Fruit fly (Drosophila melanogaster) whole organism, prepupa: Measurements from ENCODE around the gene CG10063.

ENCODE experiments used
- Blimp-1 ChIP-seq: fragments of 200-800 bp; sonication (Bioruptor generic); optimal IDR thresholded peaks from 3 replicates; lab custom pipeline; 2017; ENCODE audit warnings: missing biosample characterization, missing genetic modification characterization, mild to moderate bottlenecking, moderate library complexity, missing genetic modification reagents
- CG10669 ChIP-seq: fragments of 200-800 bp; sonication (Bioruptor generic); optimal IDR thresholded peaks from 3 replicates; lab custom pipeline; 2018; ENCODE audit warnings: missing biosample characterization, mild to moderate bottlenecking, missing genetic modification characterization, moderate library complexity
- CG11294 ChIP-seq: fragments of 200-800 bp; sonication (Bioruptor generic); IDR thresholded peaks from 2 replicates; pipeline ENCODE4 v1.3.6; 2022; ENCODE audit warnings: missing biosample characterization, missing genetic modification characterization
- CG1621 ChIP-seq: fragments of 200-800 bp; sonication (Bioruptor generic); optimal IDR thresholded peaks from 3 replicates; lab custom pipeline; 2018; ENCODE audit warnings: missing biosample characterization, mild to moderate bottlenecking, missing genetic modification characterization
- CG3032 ChIP-seq: fragments of 200-800 bp; optimal IDR thresholded peaks from 2 replicates; lab custom pipeline; 2019; ENCODE audit warnings: missing biosample characterization, mild to moderate bottlenecking, missing genetic modification characterization, moderate library complexity
- CG32006 ChIP-seq: fragments of 200-800 bp; sonication (Bioruptor generic); optimal IDR thresholded peaks from 3 replicates; lab custom pipeline; 2017; ENCODE audit warnings: missing biosample characterization, mild to moderate bottlenecking, missing genetic modification characterization
- CG34406 ChIP-seq: fragments of 200-800 bp; sonication (Bioruptor generic); optimal IDR thresholded peaks from 3 replicates; lab custom pipeline; 2016; ENCODE audit warnings: missing biosample characterization, missing genetic modification characterization
- CG3919 ChIP-seq: fragments of 200-800 bp; sonication (Bioruptor generic); optimal IDR thresholded peaks from 3 replicates; lab custom pipeline; 2016; ENCODE audit warnings: missing biosample characterization, missing genetic modification characterization
- CG4318 ChIP-seq: fragments of 200-800 bp; sonication (Bioruptor generic); optimal IDR thresholded peaks from 3 replicates; lab custom pipeline; 2017; ENCODE audit warnings: missing biosample characterization, mild to moderate bottlenecking, missing genetic modification characterization
- CG6854 ChIP-seq: fragments of 200-800 bp; sonication (Bioruptor generic); optimal IDR thresholded peaks from 2 replicates; lab custom pipeline; 2017; ENCODE audit warnings: missing biosample characterization, mild to moderate bottlenecking, missing genetic modification characterization
- CG8119 ChIP-seq: fragments of 200-800 bp; sonication (Bioruptor generic); IDR thresholded peaks from 3 replicates; pipeline ENCODE4 v1.3.6; 2022; ENCODE audit warnings: missing biosample characterization, missing genetic modification characterization
- CG8632 ChIP-seq: fragments of 200-800 bp; sonication (Bioruptor generic); optimal IDR thresholded peaks from 3 replicates; lab custom pipeline; 2016; ENCODE audit warnings: missing biosample characterization, missing genetic modification characterization
- CG9139 ChIP-seq: fragments of 200-800 bp; sonication (Bioruptor generic); optimal IDR thresholded peaks from 3 replicates; lab custom pipeline; 2017; ENCODE audit warnings: missing biosample characterization, mild to moderate bottlenecking, missing genetic modification characterization
- Eip75B ChIP-seq: fragments of 200-800 bp; sonication (Bioruptor generic); optimal IDR thresholded peaks from 3 replicates; lab custom pipeline; 2016; ENCODE audit warnings: missing biosample characterization, missing genetic modification characterization
- Eip78C ChIP-seq: fragments of 200-800 bp; sonication (Bioruptor generic); peaks from one replicate; lab custom pipeline; 2016; ENCODE audit warnings: missing biosample characterization, missing genetic modification characterization
- Ets96B ChIP-seq: fragments of 200-800 bp; optimal IDR thresholded peaks from 2 replicates; lab custom pipeline; 2019; ENCODE audit warnings: missing biosample characterization, mild to moderate bottlenecking, missing genetic modification characterization, moderate library complexity
- Hr38 ChIP-seq: sonication (Bioruptor generic); optimal IDR thresholded peaks from 2 replicates; lab custom pipeline; 2016; ENCODE audit warnings: missing biosample characterization, missing genetic modification characterization
- Lpt ChIP-seq: fragments of 200-800 bp; sonication (Bioruptor generic); optimal IDR thresholded peaks from 3 replicates; lab custom pipeline; 2016; ENCODE audit warnings: missing biosample characterization, missing genetic modification characterization
- Met ChIP-seq: fragments of 200-800 bp; sonication (Bioruptor generic); optimal IDR thresholded peaks from 3 replicates; lab custom pipeline; 2016; ENCODE audit warnings: missing biosample characterization, missing genetic modification characterization
- Sox14 ChIP-seq: fragments of 200-800 bp; sonication (Bioruptor generic); optimal IDR thresholded peaks from 3 replicates; lab custom pipeline; 2016; ENCODE audit warnings: missing biosample characterization, missing genetic modification characterization
- Sox15 ChIP-seq: fragments of 200-800 bp; sonication (Bioruptor generic); optimal IDR thresholded peaks from 3 replicates; lab custom pipeline; 2016; ENCODE audit warnings: missing biosample characterization, missing genetic modification characterization
- acj6 ChIP-seq: fragments of 200-800 bp; sonication (Bioruptor generic); optimal IDR thresholded peaks from 3 replicates; lab custom pipeline; 2016; ENCODE audit warnings: missing biosample characterization, missing genetic modification characterization
- cyc ChIP-seq: fragments of 200-800 bp; sonication (Bioruptor generic); optimal IDR thresholded peaks from 3 replicates; lab custom pipeline; 2016; ENCODE audit warnings: missing biosample characterization, missing genetic modification characterization
- dsx ChIP-seq: fragments of 200-800 bp; optimal IDR thresholded peaks from 3 replicates; lab custom pipeline; 2019; ENCODE audit warnings: missing biosample characterization, mild to moderate bottlenecking, missing genetic modification characterization, moderate library complexity; ENCODE audit not compliant: poor library complexity, severe bottlenecking
- eg ChIP-seq: fragments of 200-800 bp; sonication (Bioruptor generic); IDR thresholded peaks from 3 replicates; pipeline ENCODE4 v1.3.6; 2022; ENCODE audit warnings: missing biosample characterization, missing genetic modification characterization
- esn ChIP-seq: fragments of 200-800 bp; sonication (Bioruptor generic); optimal IDR thresholded peaks from 2 replicates; lab custom pipeline; 2016; ENCODE audit warnings: missing biosample characterization, mild to moderate bottlenecking, missing genetic modification characterization, moderate library complexity
- fd59A ChIP-seq: fragments of 200-800 bp; sonication (Bioruptor generic); optimal IDR thresholded peaks from 2 replicates; lab custom pipeline; 2017; ENCODE audit warnings: missing biosample characterization, mild to moderate bottlenecking, missing genetic modification characterization, missing genetic modification reagents
- fd85E ChIP-seq: fragments of 200-800 bp; sonication (Bioruptor generic); optimal IDR thresholded peaks from 3 replicates; lab custom pipeline; 2016; ENCODE audit warnings: missing biosample characterization, missing genetic modification characterization
- net ChIP-seq: fragments of 200-800 bp; sonication (Bioruptor generic); optimal IDR thresholded peaks from 3 replicates; lab custom pipeline; 2016; ENCODE audit warnings: missing biosample characterization, missing genetic modification characterization
- pdm3 ChIP-seq: fragments of 200-800 bp; sonication (Bioruptor generic); optimal IDR thresholded peaks from 3 replicates; lab custom pipeline; 2016; ENCODE audit warnings: missing biosample characterization, missing genetic modification characterization
- ss ChIP-seq, 2 experiments: fragments of 200-800 bp; sonication (Bioruptor generic); optimal IDR thresholded peaks; 2 replicates in 1 of 2; 3 replicates in 1 of 2; lab custom pipeline; 2017 to 2018; ENCODE audit warnings: mild to moderate bottlenecking in 2 of 2, missing biosample characterization in 2 of 2, missing genetic modification characterization in 2 of 2, moderate library complexity in 1 of 2
- svp ChIP-seq: fragments of 200-800 bp; sonication (Bioruptor generic); peaks from one replicate; lab custom pipeline; 2016; ENCODE audit warnings: missing biosample characterization, missing genetic modification characterization
- vri ChIP-seq: fragments of 200-800 bp; sonication (Bioruptor generic); optimal IDR thresholded peaks from 3 replicates; lab custom pipeline; 2016; ENCODE audit warnings: missing biosample characterization, mild to moderate bottlenecking, missing genetic modification characterization

The CG10063 gene

DNA sequence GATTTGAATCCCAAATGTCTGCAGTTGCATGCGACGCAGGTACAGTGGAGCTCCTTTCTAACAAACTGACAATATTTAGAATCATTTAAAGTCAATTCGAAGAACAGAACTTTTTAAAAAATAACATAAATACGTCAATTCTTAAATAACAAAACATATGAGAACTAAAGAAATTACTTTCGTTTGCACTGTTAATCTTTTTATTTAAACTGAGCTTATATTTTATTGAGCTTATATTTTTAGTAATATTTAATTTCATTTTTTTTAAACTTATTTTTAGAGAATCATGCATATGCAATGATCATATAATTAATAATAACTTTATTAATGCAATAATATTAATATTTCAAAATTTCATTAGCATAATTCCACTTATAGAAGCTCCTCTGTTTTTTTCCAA, 8.3 kb upstream of the CG10063 start:
- TF ChIP-seq fd85E (no peak), CG1621 (tag; lab: Kevin White, UChicago) (no peak), CG3032 (tag; lab: Kevin White, UChicago) (no peak), CG3919 (GFP tag; lab: Kevin White, UChicago) (no peak), pdm3 (GFP tag; lab: Kevin White, UChicago) (no peak), CG9139 (GFP tag; lab: Kevin White, UChicago) (no peak), CG8632 (no peak), Hr38 (GFP tag; lab: Kevin White, UChicago) (no peak), CG6854 (GFP tag; lab: Kevin White, UChicago) (no peak), Lpt (GFP tag; lab: Kevin White, UChicago) (no peak), CG8119 (GFP tag; lab: Robert Waterston, UW) (no peak), fd59A (GFP tag; lab: Kevin White, UChicago) (no peak), CG10669 (no peak), CG32006 (no peak), ss (GFP tag; optimal IDR thresholded peaks at IDR 0.05; lab: Kevin White, UChicago) (no peak)

- TF ChIP-seq CG6854 (GFP tag; lab: Kevin White, UChicago) (peak; percentile 56), CG8119 (GFP tag; lab: Robert Waterston, UW) (peak; percentile 23; the same call in 1 of the 3 replicates), pdm3 (GFP tag; lab: Kevin White, UChicago) (no peak), esn (peak; percentile 31), CG34406 (no peak), Ets96B (tag; lab: Kevin White, UChicago) (no peak), ss (GFP tag; optimal IDR thresholded peaks at IDR 0.05; lab: Kevin White, UChicago) (peak; percentile 63 to 80), svp (peak; percentile 90), Sox14 (GFP tag; lab: Kevin White, UChicago) (peak; percentile 67), CG1621 (tag; lab: Kevin White, UChicago) (peak; percentile 12), dsx (GFP tag; lab: Kevin White, UChicago) (peak; percentile 59), Eip78C (GFP tag; lab: Kevin White, UChicago) (peak; percentile 76), CG4318 (GFP tag; lab: Kevin White, UChicago) (no peak), Sox15 (no peak), CG3032 (tag; lab: Kevin White, UChicago) (peak; percentile 27), acj6 (no peak), CG3919 (GFP tag; lab: Kevin White, UChicago) (peak; percentile 29), Met (GFP tag; lab: Kevin White, UChicago) (no peak), cyc (GFP tag; lab: Kevin White, UChicago) (no peak), CG11294 (GFP tag; lab: Robert Waterston, UW) (no peak), Eip75B (GFP tag; lab: Kevin White, UChicago) (peak; percentile 37), net (GFP tag; lab: Kevin White, UChicago) (no peak), vri (peak; percentile 46)
These were observed 7.4 kb upstream of the CG10063 start, which contains the start of gene Galphai for dm6 chr3L:6979387-6980249. Galphai (minus strand) TSS chr3L:6980044.

DNA sequence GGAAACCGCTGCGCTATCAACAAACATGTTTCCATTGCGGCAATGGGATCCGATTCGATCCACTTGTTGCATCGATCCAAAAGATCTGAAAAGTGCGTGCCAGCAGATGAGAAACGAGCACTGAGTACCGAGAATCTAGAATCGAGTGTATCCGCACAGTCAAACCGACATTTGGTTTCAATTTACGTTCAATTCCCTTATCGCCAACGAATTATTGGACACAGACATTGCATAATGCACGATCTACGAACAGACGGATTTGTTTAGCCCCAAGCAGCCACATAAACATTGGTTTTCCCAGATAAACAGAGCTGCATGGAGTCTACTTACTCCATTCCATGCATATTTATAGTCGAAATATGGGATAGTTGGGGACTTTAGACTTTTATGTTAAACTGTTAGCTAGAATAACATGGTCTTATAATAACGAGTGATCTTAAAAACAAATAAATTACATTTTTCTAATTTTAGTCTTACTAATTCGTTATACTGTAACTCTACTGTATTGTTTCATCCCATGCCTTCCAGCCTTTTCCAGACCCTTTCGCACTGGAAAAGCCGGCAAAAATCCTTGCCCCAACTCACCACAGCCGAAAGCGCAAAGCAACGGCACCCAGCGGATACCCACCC, 6.6 kb upstream of the CG10063 start:
- TF ChIP-seq eg (GFP tag; lab: Robert Waterston, UW) (0 out of 3 replicates have a peak, but pooled peaks have one; percentile 24), CG9139 (GFP tag; lab: Kevin White, UChicago) (no peak), Blimp-1 (GFP tag; lab: Kevin White, UChicago) (no peak), vri (peak; percentile 29)
